Worm (Caenorhabditis elegans) whole organism, L4 larva: Measurements from ENCODE around the gene C42D8.1.
A peak's percentile ranks its signal among the peaks of the same experiment; 100 is the strongest.

Source experiments
- D1046.2 ChIP-seq: fragments of 200-800 bp; sonication (Bioruptor generic); IDR thresholded peaks from 2 replicates; pipeline ENCODE4 v1.3.6; 2022; ENCODE audit warnings: missing genetic modification characterization, missing compliant biosample characterization
- Y75B8A.6 ChIP-seq: fragments of 200-800 bp; sonication (Bioruptor generic); IDR thresholded peaks from 2 replicates; pipeline ENCODE4 v1.3.6; 2022; ENCODE audit warnings: missing genetic modification reagents, missing genetic modification characterization, missing compliant biosample characterization
- ZK337.2 ChIP-seq: fragments of 200-800 bp; sonication (Bioruptor generic); IDR thresholded peaks from 2 replicates; pipeline ENCODE4 v1.3.6; 2022; ENCODE audit warnings: missing genetic modification reagents, missing genetic modification characterization, missing compliant biosample characterization
- aha-1 ChIP-seq: fragments of 150-350 bp; peaks from one replicate; lab custom pipeline; 2014; ENCODE audit warnings: missing biosample characterization, missing genetic modification characterization
- ama-1 ChIP-seq: fragments of 150-350 bp; optimal IDR thresholded peaks from 2 replicates; lab custom pipeline; 2014; ENCODE audit warnings: inconsistent platforms, mixed read lengths
- arid-1 ChIP-seq: fragments of 200-800 bp; sonication (Bioruptor generic); conservative IDR thresholded peaks from 2 replicates; pipeline ENCODE4 v1.3.6; 2022; ENCODE audit warnings: missing genetic modification reagents, missing genetic modification characterization, missing compliant biosample characterization
- ceh-62 ChIP-seq: sonication (generic microtip); optimal IDR thresholded peaks from 2 replicates; lab custom pipeline; 2017; ENCODE audit warnings: missing biosample characterization, missing genetic modification characterization
- ctbp-1 ChIP-seq: fragments of 200-800 bp; sonication (Bioruptor generic); IDR thresholded peaks from 2 replicates; pipeline ENCODE4 v1.3.6; 2022; ENCODE audit warnings: missing genetic modification reagents, missing genetic modification characterization, missing compliant biosample characterization
- daf-12 ChIP-seq: fragments of 150-350 bp; optimal IDR thresholded peaks from 2 replicates; lab custom pipeline; 2014; ENCODE audit warnings: missing biosample characterization, missing genetic modification reagents, missing genetic modification characterization
- daf-16 ChIP-seq, 3 experiments: sonication (generic microtip); optimal IDR thresholded peaks; 2 replicates each; lab custom pipeline; 2016 to 2017; ENCODE audit warnings: missing genetic modification characterization in 3 of 3, missing genetic modification reagents in 3 of 3, mild to moderate bottlenecking in 2 of 3, missing compliant biosample characterization in 2 of 3, missing biosample characterization in 1 of 3, moderate library complexity in 1 of 3
- dmd-6 ChIP-seq: fragments of 200-800 bp; sonication (Bioruptor generic); IDR thresholded peaks from 2 replicates; pipeline ENCODE4 v1.3.6; 2022; ENCODE audit warnings: missing genetic modification reagents, missing genetic modification characterization, missing compliant biosample characterization
- dmd-8 ChIP-seq: fragments of 200-800 bp; sonication (Bioruptor generic); IDR thresholded peaks from 2 replicates; pipeline ENCODE4 v1.3.6; 2022; ENCODE audit warnings: missing genetic modification characterization, missing compliant biosample characterization
- duxl-1 ChIP-seq: sonication (generic microtip); optimal IDR thresholded peaks from 2 replicates; lab custom pipeline; 2016; ENCODE audit warnings: mild to moderate bottlenecking, missing genetic modification characterization, moderate library complexity, missing compliant biosample characterization; ENCODE audit not compliant: poor library complexity
- egl-43 ChIP-seq: fragments of 200-800 bp; sonication (Bioruptor generic); IDR thresholded peaks from 2 replicates; pipeline ENCODE4 v1.3.6; 2022; ENCODE audit warnings: missing genetic modification reagents, missing genetic modification characterization, missing compliant biosample characterization
- gei-8 ChIP-seq: fragments of 200-800 bp; sonication (Bioruptor generic); optimal IDR thresholded peaks from 2 replicates; lab custom pipeline; 2018; ENCODE audit warnings: mild to moderate bottlenecking, missing genetic modification characterization, missing compliant biosample characterization
- hlh-11 ChIP-seq: fragments of 200-800 bp; sonication (Bioruptor generic); optimal IDR thresholded peaks from 2 replicates; lab custom pipeline; 2018; ENCODE audit warnings: mild to moderate bottlenecking, missing genetic modification characterization, missing compliant biosample characterization
- hmg-1.1 ChIP-seq: fragments of 200-800 bp; sonication (Bioruptor generic); IDR thresholded peaks from 2 replicates; pipeline ENCODE4 v1.3.6; 2022; ENCODE audit warnings: missing genetic modification reagents, missing genetic modification characterization, missing compliant biosample characterization
- jun-1 ChIP-seq: fragments of 150-350 bp; optimal IDR thresholded peaks from 2 replicates; lab custom pipeline; 2014; ENCODE audit warnings: missing biosample characterization, missing genetic modification reagents, missing genetic modification characterization
- lim-7 ChIP-seq: fragments of 200-800 bp; sonication (Bioruptor generic); IDR thresholded peaks from 2 replicates; pipeline ENCODE4 v1.3.6; 2022; ENCODE audit warnings: missing genetic modification characterization, missing compliant biosample characterization
- lin-1 ChIP-seq: fragments of 200-800 bp; sonication (Bioruptor generic); IDR thresholded peaks from 2 replicates; pipeline ENCODE4 v1.3.6; 2022; ENCODE audit warnings: missing genetic modification reagents, missing genetic modification characterization, missing compliant biosample characterization
- lin-39 ChIP-seq: fragments of 150-350 bp; optimal IDR thresholded peaks from 2 replicates; lab custom pipeline; 2014; ENCODE audit warnings: missing biosample characterization, missing genetic modification reagents, missing genetic modification characterization
- lsy-2 ChIP-seq, 2 experiments: fragments of 150-350 bp in 1 of 2; sonication (generic microtip) in 1 of 2; optimal IDR thresholded peaks; 2 replicates each; lab custom pipeline; 2014 to 2017; ENCODE audit warnings: missing biosample characterization in 2 of 2, missing genetic modification characterization in 2 of 2
- mdt-29 ChIP-seq: fragments of 200-800 bp; sonication (Bioruptor generic); IDR thresholded peaks from 2 replicates; pipeline ENCODE4 v1.3.6; 2022; ENCODE audit warnings: missing genetic modification reagents, missing genetic modification characterization, missing compliant biosample characterization
- mep-1 ChIP-seq: fragments of 150-350 bp; sonication (generic microtip); optimal IDR thresholded peaks from 3 replicates; lab custom pipeline; 2014; ENCODE audit warnings: missing biosample characterization, missing genetic modification characterization
- mxl-3 ChIP-seq: fragments of 200-800 bp; sonication (Bioruptor generic); optimal IDR thresholded peaks from 2 replicates; lab custom pipeline; 2018; ENCODE audit warnings: mild to moderate bottlenecking, missing genetic modification characterization, missing compliant biosample characterization
- nhr-111 ChIP-seq: fragments of 200-800 bp; sonication (Bioruptor generic); optimal IDR thresholded peaks from 2 replicates; lab custom pipeline; 2018; ENCODE audit warnings: mild to moderate bottlenecking, missing genetic modification characterization, missing compliant biosample characterization
- nhr-28 ChIP-seq: fragments of 150-350 bp; optimal IDR thresholded peaks from 2 replicates; lab custom pipeline; 2014; ENCODE audit warnings: missing biosample characterization, missing genetic modification characterization
- nhr-48 ChIP-seq: sonication (generic microtip); optimal IDR thresholded peaks from 2 replicates; lab custom pipeline; 2016; ENCODE audit warnings: mild to moderate bottlenecking, missing genetic modification characterization, missing compliant biosample characterization
- nhr-76 ChIP-seq: fragments of 150-350 bp; optimal IDR thresholded peaks from 2 replicates; lab custom pipeline; 2014; ENCODE audit warnings: missing biosample characterization, missing genetic modification characterization
- nhr-77 ChIP-seq: fragments of 150-350 bp; optimal IDR thresholded peaks from 2 replicates; lab custom pipeline; 2014; ENCODE audit warnings: missing biosample characterization, missing genetic modification characterization
- pha-4 ChIP-seq, 2 experiments: fragments of 150-350 bp in 1 of 2; fragments of 200-800 bp in 1 of 2; sonication (Bioruptor generic) in 1 of 2; IDR thresholded peaks in 1 of 2; optimal IDR thresholded peaks in 1 of 2; 2 replicates each; pipeline versions ENCODE4 v1.3.6 to Lab custom; 2014 to 2022; ENCODE audit warnings: missing genetic modification characterization in 2 of 2, missing genetic modification reagents in 2 of 2, missing biosample characterization in 1 of 2, missing compliant biosample characterization in 1 of 2
- php-3 ChIP-seq: fragments of 200-800 bp; sonication (Bioruptor generic); IDR thresholded peaks from 2 replicates; pipeline ENCODE4 v1.3.6; 2022; ENCODE audit warnings: missing genetic modification reagents, missing genetic modification characterization, missing compliant biosample characterization
- pqm-1 ChIP-seq: sonication (generic microtip); optimal IDR thresholded peaks from 2 replicates; lab custom pipeline; 2017; ENCODE audit warnings: missing biosample characterization, missing genetic modification characterization
- rbr-2 ChIP-seq: sonication (generic microtip); optimal IDR thresholded peaks from 2 replicates; lab custom pipeline; 2016; ENCODE audit warnings: missing genotype, missing genetic modification characterization, missing compliant biosample characterization
- sdz-12 ChIP-seq: fragments of 200-800 bp; sonication (Bioruptor generic); optimal IDR thresholded peaks from 2 replicates; lab custom pipeline; 2018; ENCODE audit warnings: mild to moderate bottlenecking, missing genetic modification characterization, missing compliant biosample characterization
- snpc-4 ChIP-seq: fragments of 150-350 bp; optimal IDR thresholded peaks from 2 replicates; lab custom pipeline; 2014; ENCODE audit warnings: missing biosample characterization, missing genetic modification characterization
- unc-62 ChIP-seq, 3 experiments: fragments of 150-350 bp in 1 of 3; sonication (generic microtip); optimal IDR thresholded peaks in 2 of 3; peaks in 1 of 3; 1 replicate in 1 of 3; 2 replicates in 2 of 3; lab custom pipeline; 2014 to 2017; ENCODE audit warnings: missing biosample characterization in 3 of 3, missing genetic modification characterization in 3 of 3, missing genetic modification reagents in 3 of 3, missing genotype in 1 of 3
- vab-7 ChIP-seq: fragments of 200-800 bp; sonication (Bioruptor generic); IDR thresholded peaks from 2 replicates; pipeline ENCODE4 v1.3.6; 2022; ENCODE audit warnings: missing genetic modification reagents, missing genetic modification characterization, missing compliant biosample characterization

C42D8.1 gene

ce11 chrX:5066570-5066969 is 42.7 kb upstream of the C42D8.1 start:
- no peak for TF ChIP-seq rbr-2 (tag; lab: Kevin White, UChicago)
- TF ChIP-seq aha-1 (tag; lab: Kevin White, UChicago) = peak; percentile 56

- no peak for TF ChIP-seq pqm-1 (tag; lab: Kevin White, UChicago)
- no peak for TF ChIP-seq lin-39 (tag; lab: Kevin White, UChicago)
- no peak for TF ChIP-seq jun-1 (tag; lab: Kevin White, UChicago)
These were observed 41.5 kb upstream of the C42D8.1 start, which contains the start of gene clc-7 for ce11 chrX:5067796-5068195. TSS of gene clc-7 (plus strand) at chrX:5068096.

ce11 chrX:5071025-5071424 is 38.3 kb upstream of the C42D8.1 start:
- TF ChIP-seq nhr-76 (tag; lab: Kevin White, UChicago) (no peak), nhr-111 (no peak), ceh-62 (tag; lab: Kevin White, UChicago) (no peak), gei-8 (GFP tag; lab: Kevin White, UChicago) (no peak), snpc-4 (tag; lab: Kevin White, UChicago) (no peak), egl-43 (GFP tag; lab: Robert Waterston, UW) (no peak), duxl-1 (tag; lab: Kevin White, UChicago) (no peak), sdz-12 (GFP tag; lab: Kevin White, UChicago) (no peak), mdt-29 (GFP tag; lab: Robert Waterston, UW) (no peak)

DNA sequence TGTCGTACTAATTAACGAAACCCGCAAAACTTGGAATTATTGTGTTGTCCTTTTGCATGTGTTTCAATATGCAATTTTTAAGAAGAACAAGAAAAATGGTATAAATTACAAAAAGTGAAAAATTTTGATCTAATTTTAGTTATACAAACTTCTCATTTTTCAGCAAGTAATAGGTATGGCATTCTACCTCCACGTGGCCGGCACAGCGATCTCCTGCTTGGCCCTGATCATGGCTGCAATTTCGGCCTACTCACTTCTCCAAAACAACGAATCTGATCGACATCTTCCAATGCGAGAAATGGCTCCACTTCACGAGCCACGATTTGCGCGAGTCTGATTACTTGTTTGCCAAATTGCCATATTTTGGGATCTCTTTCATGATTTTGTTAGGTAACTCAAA is 35.4 kb upstream of the C42D8.1 start:
- TF ChIP-seq pha-4 (GFP tag; IDR thresholded peaks at IDR 0.05; lab: Robert Waterston, UW) = no peak
- no peak for TF ChIP-seq pha-4 (tag; optimal IDR thresholded peaks at IDR 0.05; lab: Kevin White, UChicago)
- peak; percentile 42 for TF ChIP-seq ama-1 (lab: Kevin White, UChicago)
- peak; percentile 85 for TF ChIP-seq aha-1 (tag; lab: Kevin White, UChicago)
- no peak for TF ChIP-seq php-3 (GFP tag; lab: Robert Waterston, UW)

DNA sequence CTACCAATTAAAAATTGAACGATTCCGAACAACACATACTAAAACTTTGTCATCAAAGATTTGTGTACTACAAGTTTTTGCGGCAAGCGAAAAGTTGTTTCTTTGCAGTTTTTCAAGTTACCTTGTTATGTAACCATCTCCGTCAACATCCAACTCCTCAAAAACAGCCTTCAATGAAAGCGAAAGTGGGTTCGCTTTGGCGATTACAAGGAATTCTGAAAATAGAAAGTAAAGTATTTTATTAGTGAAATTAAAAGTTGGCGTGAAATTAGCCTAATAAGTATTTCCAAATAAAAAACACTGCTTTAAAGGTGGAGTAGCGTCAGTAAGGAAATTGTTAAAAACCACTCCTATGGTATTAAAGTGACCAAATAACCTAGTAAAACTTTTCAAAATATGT is 33.8 kb upstream of the C42D8.1 start:
- TF ChIP-seq aha-1 (tag; lab: Kevin White, UChicago) (peak; percentile 70), D1046.2 (GFP tag; lab: Robert Waterston, UW) (no peak)

- peak; percentile 9 for TF ChIP-seq nhr-28 (tag; lab: Kevin White, UChicago)
- peak; percentile 24; the same call in 1 of the 2 replicates for TF ChIP-seq hmg-1.1 (GFP tag; lab: Robert Waterston, UW)
- peak; percentile 94 for TF ChIP-seq mxl-3
- peak; percentile 39 for TF ChIP-seq duxl-1 (tag; lab: Kevin White, UChicago)
- no peak for TF ChIP-seq sdz-12 (GFP tag; lab: Kevin White, UChicago)
- 0 out of 2 replicates have a peak, but pooled peaks have one; percentile 15 for TF ChIP-seq ctbp-1 (GFP tag; lab: Robert Waterston, UW)
- TF ChIP-seq lsy-2 (tag; optimal IDR thresholded peaks at IDR 0.05; lab: Kevin White, UChicago) = no peak
- peak; percentile 24 for TF ChIP-seq nhr-77 (tag; lab: Kevin White, UChicago)
- TF ChIP-seq pha-4 (GFP tag; IDR thresholded peaks at IDR 0.05; lab: Robert Waterston, UW) = no peak; the same call in 1 of the 2 replicates
- TF ChIP-seq pha-4 (tag; optimal IDR thresholded peaks at IDR 0.05; lab: Kevin White, UChicago) = no peak
- TF ChIP-seq lim-7 = no peak
- peak; percentile 45 for TF ChIP-seq rbr-2 (tag; lab: Kevin White, UChicago)
- TF ChIP-seq egl-43 (GFP tag; lab: Robert Waterston, UW) = peak; percentile 35; the same call in 1 of the 2 replicates
- TF ChIP-seq daf-12 (tag; lab: Kevin White, UChicago) = no peak
- TF ChIP-seq hlh-11 (tag; lab: Kevin White, UChicago) = peak; percentile 79
- no peak for TF ChIP-seq daf-16 (GFP tag; optimal IDR thresholded peaks at IDR 0.05; lab: Kevin White, UChicago)
- TF ChIP-seq daf-16 (tag; optimal IDR thresholded peaks at IDR 0.05; lab: Kevin White, UChicago) = peak; percentile 64
- no peak for TF ChIP-seq vab-7
- peak; percentile 47; the same call in 1 of the 2 replicates for TF ChIP-seq lin-1 (GFP tag; lab: Robert Waterston, UW)
- TF ChIP-seq unc-62 (GFP tag; optimal IDR thresholded peaks at IDR 0.05 in 1 of 2; lab: Kevin White, UChicago) = peak in 1 of 2 experiments; percentile 88
- TF ChIP-seq unc-62 (tag; optimal IDR thresholded peaks at IDR 0.05; lab: Kevin White, UChicago) = no peak
- peak; percentile 74 for TF ChIP-seq dmd-6
- peak; percentile 39 for TF ChIP-seq nhr-48
- 0 out of 2 replicates have a peak, but pooled peaks have one; percentile 13 for TF ChIP-seq ZK337.2 (GFP tag; lab: Robert Waterston, UW)
- no peak for TF ChIP-seq dmd-8 (GFP tag; lab: Robert Waterston, UW)
- TF ChIP-seq arid-1 = no peak
- no peak for TF ChIP-seq Y75B8A.6 (GFP tag; lab: Robert Waterston, UW)
- TF ChIP-seq mep-1 (tag; lab: Kevin White, UChicago) = peak; percentile 23
These were observed 31.5 kb upstream of the C42D8.1 start, which contains the start of gene cal-5 for ce11 chrX:5077696-5078343. TSS of gene cal-5 (minus strand) at chrX:5077961.
